Fruit fly (Drosophila melanogaster): ENCODE data around the gene Pde1c.

Gene Pde1c

DNA sequence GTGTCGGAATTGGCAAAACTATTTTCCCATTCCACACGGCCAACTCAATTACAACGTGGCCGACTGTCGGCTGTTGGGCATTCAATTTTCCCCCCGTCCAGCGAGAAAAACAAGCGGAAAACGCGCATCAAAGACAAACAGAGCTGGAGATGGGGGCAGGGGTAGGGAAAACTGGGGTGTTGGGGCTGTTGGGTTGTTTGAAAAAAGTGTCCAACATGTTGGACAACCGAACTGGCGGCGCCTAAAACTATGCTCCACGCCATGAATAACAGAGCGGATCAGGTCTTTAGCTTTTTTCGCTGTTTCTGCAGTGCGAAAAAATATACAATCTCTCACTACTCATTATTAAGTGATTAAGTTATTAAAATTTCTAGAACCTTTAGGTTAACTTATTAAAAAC is 13.9 kb upstream of the Pde1c start:
- TF ChIP-seq CG8159 (tag; optimal IDR thresholded peaks at IDR 0.05) (peak; percentile 12), CG8301 (tag; optimal IDR thresholded peaks at IDR 0.05) (peak; percentile 10), Ets98B (GFP tag; IDR thresholded peaks at IDR 0.05) (0 out of 2 replicates have a peak, but pooled peaks have one; percentile 5), CG12605 (GFP tag; IDR thresholded peaks at IDR 0.05) (no peak), rn (GFP tag; IDR thresholded peaks at IDR 0.05) (no peak), CG14655 (GFP tag; optimal IDR thresholded peaks at IDR 0.05) (peak; percentile 14), CG4496 (GFP tag; IDR thresholded peaks at IDR 0.05) (peak; percentile 52; the same call in 1 of the 3 replicates)

DNA sequence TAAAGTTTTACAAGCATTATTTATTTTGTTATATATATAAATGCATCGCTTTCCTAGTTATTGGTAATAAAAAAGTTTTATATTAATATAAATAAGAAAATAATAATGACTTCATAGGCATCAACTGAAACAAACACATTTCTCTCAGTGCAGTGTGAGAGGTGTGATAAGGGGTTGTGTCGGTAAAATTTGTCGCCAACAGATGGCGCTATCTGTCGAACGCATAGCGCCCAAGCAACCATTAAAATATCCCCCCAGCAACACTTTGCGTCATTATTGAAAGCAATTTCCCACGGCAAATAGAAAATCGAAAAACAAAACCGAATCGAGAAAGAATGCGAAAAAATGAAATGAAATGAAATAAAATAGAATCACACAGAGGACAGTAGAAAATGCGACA is 12.2 kb upstream of the Pde1c start:
- no peak for TF ChIP-seq CG32121 (GFP tag; IDR thresholded peaks at IDR 0.05)
- TF ChIP-seq D1 (tag; optimal IDR thresholded peaks at IDR 0.05), result no peak

dm6 chr2L:11937669-11938068 is 9.3 kb upstream of the Pde1c start, which contains the start of gene Or33c:
TSS of gene Or33c (plus strand) at chr2L:11937969.
- TF ChIP-seq CG32121 (GFP tag; IDR thresholded peaks at IDR 0.05), result no peak
- TF ChIP-seq rn (GFP tag; IDR thresholded peaks at IDR 0.05), result no peak
- no peak for TF ChIP-seq Pif1B (GFP tag; optimal IDR thresholded peaks at IDR 0.05)
- TF ChIP-seq Pif1A (GFP tag; optimal IDR thresholded peaks at IDR 0.05), result no peak
- no peak for TF ChIP-seq Ets98B (GFP tag; IDR thresholded peaks at IDR 0.05)
- no peak for TF ChIP-seq fd96Ca (GFP tag; IDR thresholded peaks at IDR 0.05)

DNA sequence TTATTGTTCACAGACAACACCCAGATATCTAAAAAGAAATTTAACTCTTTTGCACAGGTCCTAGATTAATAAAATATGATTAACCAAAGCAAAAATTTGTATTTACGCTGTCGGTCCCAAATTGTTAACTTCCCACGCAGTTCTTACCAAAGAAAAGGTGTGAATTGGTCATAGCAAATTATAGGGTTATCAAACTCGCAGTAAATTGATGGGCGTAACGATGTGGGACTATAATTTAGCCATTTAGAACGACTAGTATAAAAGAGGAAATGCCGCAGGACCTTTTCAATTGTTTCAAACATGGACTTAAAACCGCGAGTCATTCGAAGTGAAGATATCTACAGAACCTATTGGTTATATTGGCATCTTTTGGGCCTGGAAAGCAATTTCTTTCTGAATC is 7.5 kb upstream of the Pde1c start, which contains the start of gene Or33b:
Or33b (plus strand) TSS at position 301 of the 400 bp plus-strand sequence.
- TF ChIP-seq CG12605 (GFP tag; IDR thresholded peaks at IDR 0.05), result no peak
- TF ChIP-seq CG8301 (tag; optimal IDR thresholded peaks at IDR 0.05), result no peak
- TF ChIP-seq CG9948 (tag; optimal IDR thresholded peaks at IDR 0.05), result no peak
- no peak for TF ChIP-seq CG10348 (GFP tag; IDR thresholded peaks at IDR 0.05)
- TF ChIP-seq Ets98B (GFP tag; IDR thresholded peaks at IDR 0.05), result no peak
- TF ChIP-seq CG15710 (tag; optimal IDR thresholded peaks at IDR 0.05), result no peak
- no peak for TF ChIP-seq CG4496 (GFP tag; IDR thresholded peaks at IDR 0.05)
- no peak for TF ChIP-seq D1 (tag; optimal IDR thresholded peaks at IDR 0.05)
- TF ChIP-seq CG34367 (tag; optimal IDR thresholded peaks at IDR 0.05), result no peak
- no peak for TF ChIP-seq EcR (GFP tag; optimal IDR thresholded peaks at IDR 0.05)
- TF ChIP-seq CG32121 (GFP tag; IDR thresholded peaks at IDR 0.05), result no peak
- no peak for TF ChIP-seq CG14655 (GFP tag; optimal IDR thresholded peaks at IDR 0.05)
- TF ChIP-seq CG17806 (tag; optimal IDR thresholded peaks at IDR 0.05), result no peak
- no peak for TF ChIP-seq fd96Ca (GFP tag; IDR thresholded peaks at IDR 0.05)
- TF ChIP-seq Snoo (tag; optimal IDR thresholded peaks at IDR 0.05), result no peak
- no peak for TF ChIP-seq CG13204 (GFP tag; optimal IDR thresholded peaks at IDR 0.05)

DNA sequence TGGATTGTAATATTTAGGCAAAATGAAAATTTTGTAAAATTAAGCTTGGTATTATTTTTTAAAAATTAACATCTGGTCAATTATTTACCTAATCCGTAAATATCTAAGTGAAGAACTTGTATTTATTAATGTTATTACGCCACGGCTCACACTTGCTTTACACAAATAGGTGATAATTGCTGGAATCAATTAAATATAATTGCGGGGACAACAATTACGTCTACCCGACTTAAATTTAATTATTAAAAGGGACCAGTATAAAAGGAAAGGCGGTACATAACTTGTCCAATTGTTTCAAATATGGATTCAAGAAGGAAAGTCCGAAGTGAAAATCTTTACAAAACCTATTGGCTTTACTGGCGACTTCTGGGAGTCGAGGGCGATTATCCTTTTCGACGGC is 5.8 kb upstream of the Pde1c start, which contains the start of gene Or33a:
Or33a (plus strand) TSS at position 301 of the 400 bp plus-strand sequence.
- TF ChIP-seq CG8301 (tag; optimal IDR thresholded peaks at IDR 0.05), result no peak
- no peak for TF ChIP-seq Pif1A (GFP tag; optimal IDR thresholded peaks at IDR 0.05)
- TF ChIP-seq CG14655 (GFP tag; optimal IDR thresholded peaks at IDR 0.05), result no peak
- TF ChIP-seq fd96Ca (GFP tag; IDR thresholded peaks at IDR 0.05), result no peak

dm6 chr2L:11931603-11932002 is 3.2 kb upstream of the Pde1c start:
- no peak for TF ChIP-seq Pif1B (GFP tag; optimal IDR thresholded peaks at IDR 0.05)
- TF ChIP-seq CG32121 (GFP tag; IDR thresholded peaks at IDR 0.05), result no peak
- TF ChIP-seq CG15710 (tag; optimal IDR thresholded peaks at IDR 0.05), result no peak
- no peak for TF ChIP-seq CG34367 (tag; optimal IDR thresholded peaks at IDR 0.05)
- no peak for TF ChIP-seq Ets98B (GFP tag; IDR thresholded peaks at IDR 0.05)
- TF ChIP-seq Pif1A (GFP tag; optimal IDR thresholded peaks at IDR 0.05), result no peak
- TF ChIP-seq CG4496 (GFP tag; IDR thresholded peaks at IDR 0.05), result no peak
- TF ChIP-seq CG9948 (tag; optimal IDR thresholded peaks at IDR 0.05), result no peak
- TF ChIP-seq D1 (tag; optimal IDR thresholded peaks at IDR 0.05), result no peak
- no peak for TF ChIP-seq CG8159 (tag; optimal IDR thresholded peaks at IDR 0.05)
- TF ChIP-seq CG13204 (GFP tag; optimal IDR thresholded peaks at IDR 0.05), result no peak
- TF ChIP-seq CG17806 (tag; optimal IDR thresholded peaks at IDR 0.05), result no peak
- TF ChIP-seq fd96Ca (GFP tag; IDR thresholded peaks at IDR 0.05), result no peak
- TF ChIP-seq CG14655 (GFP tag; optimal IDR thresholded peaks at IDR 0.05), result peak; percentile 5
- no peak for TF ChIP-seq Snoo (tag; optimal IDR thresholded peaks at IDR 0.05)
- peak; percentile 10; the same call in 1 of the 2 replicates for TF ChIP-seq rn (GFP tag; IDR thresholded peaks at IDR 0.05)
- TF ChIP-seq CG12605 (GFP tag; IDR thresholded peaks at IDR 0.05), result no peak
- TF ChIP-seq EcR (GFP tag; optimal IDR thresholded peaks at IDR 0.05), result no peak

- TF ChIP-seq rn (GFP tag; IDR thresholded peaks at IDR 0.05), result no peak
- TF ChIP-seq fd96Ca (GFP tag; IDR thresholded peaks at IDR 0.05), result no peak
- TF ChIP-seq Pif1A (GFP tag; optimal IDR thresholded peaks at IDR 0.05), result no peak
- no peak for TF ChIP-seq D1 (tag; optimal IDR thresholded peaks at IDR 0.05)
- no peak for TF ChIP-seq CG13204 (GFP tag; optimal IDR thresholded peaks at IDR 0.05)
- TF ChIP-seq gl (tag; optimal IDR thresholded peaks at IDR 0.05), result no peak
- TF ChIP-seq CG17806 (tag; optimal IDR thresholded peaks at IDR 0.05), result no peak
Observed at dm6 chr2L:11904181-11904580, 24.2 kb downstream of the Pde1c start.

Measured in whole organism, pupa.